Fruit fly (Drosophila melanogaster) whole organism, wandering third instar larva: ENCODE results near the gene Mes2.

ENCODE experiments used
- CG32264 ChIP-seq: fragments of 200-800 bp; sonication (Bioruptor generic); optimal IDR thresholded peaks from 2 replicates; lab custom pipeline; 2016; ENCODE audit warnings: missing biosample characterization, missing genetic modification characterization
- CG9705 ChIP-seq: fragments of 200-800 bp; sonication (Bioruptor generic); optimal IDR thresholded peaks from 2 replicates; lab custom pipeline; 2018; ENCODE audit warnings: missing biosample characterization, mild to moderate bottlenecking, missing genetic modification characterization
- CrebA ChIP-seq: fragments of 200-800 bp; sonication (Bioruptor generic); optimal IDR thresholded peaks from 2 replicates; lab custom pipeline; 2016; ENCODE audit warnings: missing biosample characterization, mild to moderate bottlenecking, missing genetic modification characterization, borderline replicate concordance
- Dfd ChIP-seq: fragments of >200 bp; optimal IDR thresholded peaks from 2 replicates; lab custom pipeline; 2017; ENCODE audit warnings: missing biosample characterization, missing genetic modification characterization
- HLH106 ChIP-seq: fragments of 200-800 bp; optimal IDR thresholded peaks from 3 replicates; lab custom pipeline; 2019; ENCODE audit warnings: missing biosample characterization, mild to moderate bottlenecking, missing genetic modification characterization, moderate library complexity
- Hnf4 ChIP-seq: fragments of 200-800 bp; sonication (Bioruptor generic); optimal IDR thresholded peaks from 2 replicates; lab custom pipeline; 2016; ENCODE audit warnings: missing biosample characterization, mild to moderate bottlenecking, missing genetic modification characterization
- Hr78 ChIP-seq: fragments of >200 bp; optimal IDR thresholded peaks from 2 replicates; lab custom pipeline; 2017; ENCODE audit warnings: missing biosample characterization, missing genetic modification characterization
- Hr83 ChIP-seq: fragments of 200-300 bp; sonication (Bioruptor generic); optimal IDR thresholded peaks from 2 replicates; lab custom pipeline; 2016; ENCODE audit warnings: missing biosample characterization, mild to moderate bottlenecking, missing genetic modification characterization, moderate library complexity; ENCODE audit not compliant: poor library complexity, severe bottlenecking
- Jra ChIP-seq: sonication (Bioruptor generic); optimal IDR thresholded peaks from 2 replicates; lab custom pipeline; 2016; ENCODE audit warnings: missing biosample characterization, missing genetic modification characterization
- Mio ChIP-seq: sonication (Bioruptor generic); optimal IDR thresholded peaks from 2 replicates; lab custom pipeline; 2016; ENCODE audit warnings: missing biosample characterization, missing genetic modification characterization
- Myc ChIP-seq: fragments of >200 bp; optimal IDR thresholded peaks from 2 replicates; lab custom pipeline; 2017
- N ChIP-seq: fragments of >200 bp; optimal IDR thresholded peaks from 2 replicates; lab custom pipeline; 2018; ENCODE audit warnings: missing biosample characterization, missing external identifiers, missing genetic modification characterization
- OdsH ChIP-seq: fragments of 200-800 bp; sonication (Bioruptor generic); optimal IDR thresholded peaks from 2 replicates; lab custom pipeline; 2016; ENCODE audit warnings: missing biosample characterization, mild to moderate bottlenecking, missing genetic modification characterization
- Rel ChIP-seq, 2 experiments: fragments of 200-800 bp; sonication (Bioruptor generic) in 1 of 2; optimal IDR thresholded peaks; 2 replicates in 1 of 2; 3 replicates in 1 of 2; lab custom pipeline; 2016 to 2019; ENCODE audit warnings: mild to moderate bottlenecking in 2 of 2, missing biosample characterization in 2 of 2, missing genetic modification characterization in 2 of 2, moderate library complexity in 1 of 2
- Sp1 ChIP-seq: fragments of 200-800 bp; sonication (Bioruptor generic); optimal IDR thresholded peaks from 3 replicates; lab custom pipeline; 2019; ENCODE audit warnings: missing biosample characterization, mild to moderate bottlenecking, missing genetic modification characterization, moderate library complexity
- Vsx2 ChIP-seq: fragments of 200-300, 225-300 bp; sonication (Bioruptor generic); optimal IDR thresholded peaks from 2 replicates; lab custom pipeline; 2018; ENCODE audit warnings: missing biosample characterization, missing genetic modification characterization; ENCODE audit not compliant: partially characterized antibody
- br ChIP-seq: fragments of 200-800 bp; sonication (Bioruptor generic); optimal IDR thresholded peaks from 2 replicates; lab custom pipeline; 2016; ENCODE audit warnings: missing biosample characterization, missing genetic modification characterization
- brk ChIP-seq: fragments of 200-800 bp; sonication (Bioruptor generic); optimal IDR thresholded peaks from 2 replicates; lab custom pipeline; 2016; ENCODE audit warnings: missing biosample characterization, mild to moderate bottlenecking, missing genetic modification characterization
- dl ChIP-seq, 2 experiments: fragments of 175-275, 200-275 bp in 1 of 2; fragments of 200-275 bp in 1 of 2; sonication (Bioruptor generic); optimal IDR thresholded peaks; lab custom pipeline; 2018; ENCODE audit warnings: mild to moderate bottlenecking in 2 of 2, missing biosample characterization in 2 of 2, missing genetic modification characterization in 2 of 2, moderate library complexity in 2 of 2; ENCODE audit not compliant: partially characterized antibody in 2 of 2, insufficient read depth in 1 of 2
- dmrt93B ChIP-seq: fragments of 200-800 bp; sonication (Bioruptor generic); optimal IDR thresholded peaks from 2 replicates; lab custom pipeline; 2018; ENCODE audit warnings: missing biosample characterization, mild to moderate bottlenecking, missing genetic modification characterization
- ey ChIP-seq: fragments of 200-800 bp; sonication (Bioruptor generic); optimal IDR thresholded peaks from 2 replicates; lab custom pipeline; 2016; ENCODE audit warnings: missing biosample characterization, missing genetic modification characterization
- foxo ChIP-seq, 2 experiments: fragments of 200-800 bp; sonication (Bioruptor generic); optimal IDR thresholded peaks; 2 replicates in 1 of 2; 3 replicates in 1 of 2; lab custom pipeline; 2016 to 2017; ENCODE audit warnings: missing biosample characterization in 2 of 2, missing genetic modification characterization in 2 of 2
- fru ChIP-seq: fragments of 200-800 bp; sonication (Bioruptor generic); optimal IDR thresholded peaks from 3 replicates; lab custom pipeline; 2016; ENCODE audit warnings: missing biosample characterization, mild to moderate bottlenecking, missing genetic modification characterization
- h ChIP-seq: fragments of 200-800 bp; sonication (Bioruptor generic); optimal IDR thresholded peaks from 3 replicates; lab custom pipeline; 2016; ENCODE audit warnings: missing biosample characterization, mild to moderate bottlenecking, missing genetic modification characterization
- jim ChIP-seq: fragments of 175-275, 200-325 bp; sonication (Bioruptor generic); optimal IDR thresholded peaks from 2 replicates; lab custom pipeline; 2016; ENCODE audit warnings: missing biosample characterization, mild to moderate bottlenecking, missing genetic modification characterization
- lola ChIP-seq: fragments of >200 bp; optimal IDR thresholded peaks from 2 replicates; lab custom pipeline; 2017; ENCODE audit warnings: missing biosample characterization, missing genetic modification characterization
- psq ChIP-seq: fragments of 200-800 bp; sonication (Bioruptor generic); optimal IDR thresholded peaks from 3 replicates; lab custom pipeline; 2017; ENCODE audit warnings: missing biosample characterization, mild to moderate bottlenecking, missing genetic modification characterization, moderate library complexity
- sage ChIP-seq: fragments of 200-800 bp; sonication (Bioruptor generic); optimal IDR thresholded peaks from 2 replicates; lab custom pipeline; 2016; ENCODE audit warnings: missing biosample characterization, mild to moderate bottlenecking, missing genetic modification characterization
- sv ChIP-seq: fragments of 200-800 bp; sonication (Bioruptor generic); optimal IDR thresholded peaks from 3 replicates; lab custom pipeline; 2016; ENCODE audit warnings: missing biosample characterization, missing genetic modification characterization
- usp ChIP-seq: fragments of >200 bp; optimal IDR thresholded peaks from 2 replicates; lab custom pipeline; 2017; ENCODE audit warnings: missing biosample characterization, missing genetic modification characterization
- woc ChIP-seq: sonication (Bioruptor generic); optimal IDR thresholded peaks from 2 replicates; lab custom pipeline; 2016; ENCODE audit warnings: missing biosample characterization, mild to moderate bottlenecking, missing genetic modification characterization

The Mes2 gene

dm6 chr3L:22952703-22953102, 7.2 kb downstream of the Mes2 start:
- TF ChIP-seq jim (GFP tag; lab: Kevin White, UChicago) = no peak
- no peak for TF ChIP-seq Sp1 (GFP tag; lab: Kevin White, UChicago)
- no peak for TF ChIP-seq sv (GFP tag; lab: Kevin White, UChicago)
- no peak for TF ChIP-seq HLH106 (tag; lab: Kevin White, UChicago)
- no peak for TF ChIP-seq CG32264
- TF ChIP-seq dl (GFP tag; optimal IDR thresholded peaks at IDR 0.05; lab: Kevin White, UChicago; ENCODE audit: insufficient read depth in 1 of 2, partially characterized antibody in 2 of 2) = no peak
- no peak for TF ChIP-seq Hr78 (GFP tag; lab: Kevin White, UChicago)
- no peak for TF ChIP-seq brk (GFP tag; lab: Kevin White, UChicago)
- no peak for TF ChIP-seq Jra (GFP tag; lab: Kevin White, UChicago)
- no peak for TF ChIP-seq lola
- TF ChIP-seq OdsH = no peak
- no peak for TF ChIP-seq Mio
- no peak for TF ChIP-seq psq (GFP tag; lab: Kevin White, UChicago)
- no peak for TF ChIP-seq br (GFP tag; lab: Kevin White, UChicago)
- no peak for TF ChIP-seq usp (GFP tag; lab: Kevin White, UChicago)
- TF ChIP-seq h (GFP tag; lab: Kevin White, UChicago) = no peak

DNA sequence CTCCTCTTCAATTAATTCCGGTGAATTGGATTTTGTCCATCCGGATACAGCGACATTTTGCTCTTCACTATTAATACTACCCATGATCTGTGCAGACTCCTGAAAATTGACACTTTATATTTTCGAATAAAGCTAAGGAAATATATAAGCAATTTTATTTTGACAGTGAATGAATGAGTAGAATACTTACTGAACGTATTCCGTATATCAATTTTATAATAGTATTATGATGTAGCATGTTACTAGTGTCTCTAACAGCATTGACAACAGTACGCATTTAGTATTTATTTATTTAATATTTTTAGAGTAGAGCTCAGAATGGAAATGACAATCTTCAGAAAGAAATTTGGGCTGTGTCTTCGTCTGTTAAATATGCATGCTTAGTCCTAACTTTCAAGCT, 9.7 kb downstream of the Mes2 start, which contains the start of gene CG32461:
Gene CG32461, minus strand, starts transcription at position 101 of the 400 bp plus-strand sequence.
- no peak for TF ChIP-seq woc (GFP tag; lab: Kevin White, UChicago)
- no peak for TF ChIP-seq brk (GFP tag; lab: Kevin White, UChicago)
- TF ChIP-seq Jra (GFP tag; lab: Kevin White, UChicago) = no peak
- TF ChIP-seq Dfd (GFP tag; lab: Kevin White, UChicago) = no peak
- TF ChIP-seq Vsx2 (GFP tag; lab: Kevin White, UChicago) = no peak
- TF ChIP-seq dmrt93B (GFP tag; lab: Kevin White, UChicago) = no peak
- TF ChIP-seq Rel (GFP tag; optimal IDR thresholded peaks at IDR 0.05; lab: Kevin White, UChicago) = no peak
- no peak for TF ChIP-seq Rel (tag; optimal IDR thresholded peaks at IDR 0.05; lab: Kevin White, UChicago)
- no peak for TF ChIP-seq Hr78 (GFP tag; lab: Kevin White, UChicago)
- TF ChIP-seq psq (GFP tag; lab: Kevin White, UChicago) = no peak
- TF ChIP-seq br (GFP tag; lab: Kevin White, UChicago) = no peak
- no peak for TF ChIP-seq CrebA (GFP tag; lab: Kevin White, UChicago)
- TF ChIP-seq foxo (GFP tag; optimal IDR thresholded peaks at IDR 0.05; lab: Kevin White, UChicago) = no peak
- TF ChIP-seq CG9705 (GFP tag; lab: Kevin White, UChicago) = no peak

DNA sequence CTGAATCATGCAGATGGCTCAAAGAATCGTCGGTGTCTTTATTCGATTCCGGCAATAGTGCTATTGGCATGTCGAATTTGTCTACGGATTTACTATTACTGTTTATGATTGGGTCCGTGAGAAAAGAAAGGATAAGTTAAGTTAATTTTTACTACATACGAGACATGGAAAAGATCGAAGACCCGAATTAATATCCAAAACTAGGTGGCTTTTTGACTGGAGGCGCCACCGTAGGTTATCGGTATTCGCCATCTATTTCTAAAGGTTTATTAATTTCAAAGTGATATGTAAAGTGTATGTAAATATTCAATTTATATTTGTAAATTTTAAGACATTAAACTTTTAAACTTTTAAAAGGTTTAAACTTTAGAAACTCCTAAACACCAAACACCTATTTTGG, 12.7 kb downstream of the Mes2 start:
- TF ChIP-seq HLH106 (tag; lab: Kevin White, UChicago) = no peak
- no peak for TF ChIP-seq Hr83 (GFP tag; lab: Kevin White, UChicago)
- no peak for TF ChIP-seq foxo (GFP tag; optimal IDR thresholded peaks at IDR 0.05; lab: Kevin White, UChicago)
- TF ChIP-seq Myc = no peak
- TF ChIP-seq Sp1 (GFP tag; lab: Kevin White, UChicago) = no peak
- TF ChIP-seq jim (GFP tag; lab: Kevin White, UChicago) = no peak
- TF ChIP-seq Hnf4 (GFP tag; lab: Kevin White, UChicago) = no peak
- no peak for TF ChIP-seq N (GFP tag; lab: Kevin White, UChicago)
- TF ChIP-seq CG9705 (GFP tag; lab: Kevin White, UChicago) = no peak
- no peak for TF ChIP-seq sage (GFP tag; lab: Kevin White, UChicago)
- no peak for TF ChIP-seq Jra (GFP tag; lab: Kevin White, UChicago)
- no peak for TF ChIP-seq dl (GFP tag; optimal IDR thresholded peaks at IDR 0.05; lab: Kevin White, UChicago; ENCODE audit: insufficient read depth in 1 of 2, partially characterized antibody in 2 of 2)
- TF ChIP-seq fru = no peak

dm6 chr3L:22960322-22960721, 14.9 kb downstream of the Mes2 start:
- TF ChIP-seq CrebA (GFP tag; lab: Kevin White, UChicago) (no peak), ey (GFP tag; lab: Kevin White, UChicago) (no peak)
